Worm (Caenorhabditis elegans) whole organism, L2 larva: ENCODE results near the gene C10E2.1.

ENCODE experiments used
- C34F6.9 ChIP-seq: fragments of 150-350 bp; optimal IDR thresholded peaks from 2 replicates; lab custom pipeline; 2014; ENCODE audit warnings: missing biosample characterization, missing genetic modification characterization
- F13H6.1 ChIP-seq: sonication (generic microtip); optimal IDR thresholded peaks from 2 replicates; lab custom pipeline; 2016; ENCODE audit warnings: missing genetic modification characterization, missing compliant biosample characterization
- R02D3.7 ChIP-seq: fragments of 150-350 bp; optimal IDR thresholded peaks from 2 replicates; lab custom pipeline; 2014; ENCODE audit warnings: missing biosample characterization, missing genetic modification characterization
- Y55F3AM.14 ChIP-seq: fragments of 200-800 bp; sonication (Bioruptor generic); optimal IDR thresholded peaks from 2 replicates; lab custom pipeline; 2018; ENCODE audit warnings: mild to moderate bottlenecking, missing genetic modification characterization, missing compliant biosample characterization
- ZK546.5 ChIP-seq: sonication (generic microtip); optimal IDR thresholded peaks from 2 replicates; lab custom pipeline; 2017; ENCODE audit warnings: missing biosample characterization, missing genetic modification characterization
- alr-1 ChIP-seq: fragments of 150-350 bp; optimal IDR thresholded peaks from 2 replicates; lab custom pipeline; 2014; ENCODE audit warnings: missing biosample characterization, missing genetic modification characterization
- aly-2 ChIP-seq: fragments of 150-350 bp; optimal IDR thresholded peaks from 2 replicates; lab custom pipeline; 2014; ENCODE audit warnings: missing biosample characterization, missing genetic modification characterization
- ama-1 ChIP-seq: fragments of 150-350 bp; optimal IDR thresholded peaks from 2 replicates; lab custom pipeline; 2018; ENCODE audit warnings: inconsistent platforms
- blmp-1 ChIP-seq: sonication (generic microtip); optimal IDR thresholded peaks from 2 replicates; lab custom pipeline; 2017; ENCODE audit warnings: missing genetic modification characterization, mild to moderate bottlenecking, missing compliant biosample characterization, antibody characterized with exemption, moderate library complexity; ENCODE audit not compliant: insufficient read depth
- ceh-16 ChIP-seq: fragments of 150-350 bp; optimal IDR thresholded peaks from 2 replicates; lab custom pipeline; 2014; ENCODE audit warnings: missing biosample characterization, missing genetic modification characterization
- ceh-82 ChIP-seq: fragments of 150-350 bp; optimal IDR thresholded peaks from 2 replicates; lab custom pipeline; 2014; ENCODE audit warnings: missing biosample characterization, missing genetic modification characterization
- crh-2 ChIP-seq: sonication (generic microtip); optimal IDR thresholded peaks from 2 replicates; lab custom pipeline; 2017; ENCODE audit warnings: missing biosample characterization, missing genetic modification characterization
- dmd-4 ChIP-seq: sonication (generic microtip); optimal IDR thresholded peaks from 2 replicates; lab custom pipeline; 2017; ENCODE audit warnings: missing biosample characterization, missing genetic modification characterization
- elt-1 ChIP-seq: fragments of 150-350 bp; optimal IDR thresholded peaks from 2 replicates; lab custom pipeline; 2014; ENCODE audit warnings: missing biosample characterization, missing genetic modification characterization
- elt-3 ChIP-seq: sonication (generic microtip); optimal IDR thresholded peaks from 2 replicates; lab custom pipeline; 2017; ENCODE audit warnings: missing biosample characterization, missing genetic modification characterization
- fos-1 ChIP-seq: fragments of 150-350 bp; optimal IDR thresholded peaks from 2 replicates; lab custom pipeline; 2014; ENCODE audit warnings: missing biosample characterization, missing genetic modification characterization
- gmeb-1 ChIP-seq: fragments of 150-350 bp; optimal IDR thresholded peaks from 2 replicates; lab custom pipeline; 2014; ENCODE audit warnings: missing biosample characterization, missing genetic modification characterization
- lin-11 ChIP-seq: fragments of 150-350 bp; sonication (generic microtip); optimal IDR thresholded peaks from 2 replicates; lab custom pipeline; 2014; ENCODE audit warnings: missing biosample characterization, missing genetic modification characterization, inconsistent platforms, mixed read lengths
- lin-13 ChIP-seq: fragments of 150-350 bp; optimal IDR thresholded peaks from 2 replicates; lab custom pipeline; 2014; ENCODE audit warnings: missing biosample characterization, missing genetic modification reagents, missing genetic modification characterization
- lin-39 ChIP-seq: fragments of 150-350 bp; optimal IDR thresholded peaks from 2 replicates; lab custom pipeline; 2014; ENCODE audit warnings: missing biosample characterization, missing genetic modification reagents, missing genetic modification characterization
- lsy-2 ChIP-seq, 2 experiments: fragments of 150-350 bp in 1 of 2; sonication (generic microtip) in 1 of 2; optimal IDR thresholded peaks; 2 replicates each; lab custom pipeline; 2014 to 2017; ENCODE audit warnings: missing biosample characterization in 2 of 2, missing genetic modification characterization in 2 of 2
- mab-5 ChIP-seq: fragments of 150-350 bp; optimal IDR thresholded peaks from 2 replicates; lab custom pipeline; 2014; ENCODE audit warnings: missing biosample characterization, missing genetic modification characterization
- mbf-1 ChIP-seq: sonication (generic microtip); optimal IDR thresholded peaks from 2 replicates; lab custom pipeline; 2017; ENCODE audit warnings: missing biosample characterization, missing genetic modification characterization
- mdl-1 ChIP-seq, 2 experiments: fragments of 150-350 bp in 1 of 2; sonication (generic microtip) in 1 of 2; optimal IDR thresholded peaks; 2 replicates each; lab custom pipeline; 2017; ENCODE audit warnings: missing biosample characterization in 2 of 2, missing genetic modification characterization in 2 of 2
- nhr-10 ChIP-seq: sonication (generic microtip); optimal IDR thresholded peaks from 2 replicates; lab custom pipeline; 2017; ENCODE audit warnings: missing biosample characterization, missing genetic modification characterization
- nhr-11 ChIP-seq: fragments of 150-350 bp; optimal IDR thresholded peaks from 2 replicates; lab custom pipeline; 2014; ENCODE audit warnings: missing biosample characterization, missing genetic modification characterization
- nhr-129 ChIP-seq: fragments of 150-350 bp; optimal IDR thresholded peaks from 2 replicates; lab custom pipeline; 2014; ENCODE audit warnings: missing biosample characterization, missing genetic modification characterization
- nhr-21 ChIP-seq: fragments of 150-350 bp; optimal IDR thresholded peaks from 2 replicates; lab custom pipeline; 2014; ENCODE audit warnings: missing biosample characterization, missing genetic modification characterization
- nhr-23 ChIP-seq: fragments of 150-350 bp; optimal IDR thresholded peaks from 2 replicates; lab custom pipeline; 2014; ENCODE audit warnings: missing biosample characterization, missing genetic modification reagents, missing genetic modification characterization
- nhr-237 ChIP-seq: fragments of 150-350 bp; optimal IDR thresholded peaks from 2 replicates; lab custom pipeline; 2014; ENCODE audit warnings: missing biosample characterization, missing genetic modification characterization
- nhr-25 ChIP-seq: fragments of 150-350 bp; sonication (generic microtip); optimal IDR thresholded peaks from 3 replicates; lab custom pipeline; 2014; ENCODE audit warnings: missing biosample characterization, missing genetic modification characterization
- nhr-6 ChIP-seq: fragments of 150-350 bp; optimal IDR thresholded peaks from 2 replicates; lab custom pipeline; 2014; ENCODE audit warnings: missing biosample characterization, missing genetic modification characterization
- peb-1 ChIP-seq: fragments of 150-350 bp; optimal IDR thresholded peaks from 2 replicates; lab custom pipeline; 2014; ENCODE audit warnings: missing biosample characterization, missing genetic modification characterization
- sma-3 ChIP-seq: sonication (generic microtip); optimal IDR thresholded peaks from 2 replicates; lab custom pipeline; 2016; ENCODE audit warnings: missing genetic modification reagents, missing genetic modification characterization, missing compliant biosample characterization
- snpc-4 ChIP-seq: fragments of 150-350 bp; optimal IDR thresholded peaks from 2 replicates; lab custom pipeline; 2014; ENCODE audit warnings: missing biosample characterization, missing genetic modification characterization
- unc-39 ChIP-seq: fragments of 150-350 bp; optimal IDR thresholded peaks from 2 replicates; lab custom pipeline; 2014; ENCODE audit warnings: missing biosample characterization, missing genetic modification characterization
- unc-55 ChIP-seq: fragments of 150-350 bp; sonication (generic microtip); optimal IDR thresholded peaks from 3 replicates; lab custom pipeline; 2014; ENCODE audit warnings: missing biosample characterization, missing genetic modification reagents, missing genetic modification characterization
- unc-62 ChIP-seq: fragments of 150-350 bp; optimal IDR thresholded peaks from 2 replicates; lab custom pipeline; 2014; ENCODE audit warnings: missing biosample characterization, missing genetic modification reagents, missing genetic modification characterization
- zag-1 ChIP-seq: fragments of 150-350 bp; optimal IDR thresholded peaks from 2 replicates; lab custom pipeline; 2014; ENCODE audit warnings: missing biosample characterization, missing genetic modification characterization
- ztf-1 ChIP-seq: fragments of 200-800 bp; sonication (Bioruptor generic); conservative IDR thresholded peaks from 2 replicates; pipeline ENCODE4 v1.3.6; 2022; ENCODE audit warnings: missing genetic modification characterization, missing compliant biosample characterization
- ztf-11 ChIP-seq: sonication (generic microtip); optimal IDR thresholded peaks from 2 replicates; lab custom pipeline; 2017; ENCODE audit warnings: missing biosample characterization, missing genetic modification characterization
- ztf-4 ChIP-seq: fragments of 150-350 bp; optimal IDR thresholded peaks from 2 replicates; lab custom pipeline; 2014; ENCODE audit warnings: missing biosample characterization, missing genetic modification characterization

C10E2.1 gene

ce11 chrX:16726879-16727278 lies 35.8 kb upstream of the C10E2.1 start (continued):
- TF ChIP-seq mbf-1 (tag; lab: Kevin White, UChicago) (no peak), ceh-82 (tag; lab: Kevin White, UChicago) (no peak), nhr-21 (tag; lab: Kevin White, UChicago) (peak; percentile 91), sma-3 (peak; percentile 94), nhr-6 (tag; lab: Kevin White, UChicago) (peak; percentile 47), lsy-2 (tag; optimal IDR thresholded peaks at IDR 0.05; lab: Kevin White, UChicago) (peak; percentile 53 to 80), ceh-16 (tag; lab: Kevin White, UChicago) (peak; percentile 69), mdl-1 (tag; optimal IDR thresholded peaks at IDR 0.05; lab: Kevin White, UChicago) (peak; percentile 86 to 92), fos-1 (tag; lab: Kevin White, UChicago) (peak; percentile 85), aly-2 (tag; lab: Kevin White, UChicago) (no peak), alr-1 (tag; lab: Kevin White, UChicago) (no peak), blmp-1 (tag; lab: Kevin White, UChicago) (peak; percentile 61), zag-1 (tag; lab: Kevin White, UChicago) (peak; percentile 89), snpc-4 (peak; percentile 75), peb-1 (tag; lab: Kevin White, UChicago) (no peak)
- TF ChIP-seq, all 48 proteins: peak for 28

ce11 chrX:16729259-16729658 lies 33.4 kb upstream of the C10E2.1 start, which contains the start of gene hda-4:
hda-4 (plus strand) TSS chrX:16729559.
- TF ChIP-seq unc-55 (no peak), ZK546.5 (no peak), R02D3.7 (no peak), mbf-1 (tag; lab: Kevin White, UChicago) (no peak), sma-3 (no peak), ztf-4 (no peak), ama-1 (no peak), unc-39 (no peak), ztf-1 (GFP tag; lab: Robert Waterston, UW) (no peak), nhr-21 (tag; lab: Kevin White, UChicago) (no peak), mdl-1 (tag; optimal IDR thresholded peaks at IDR 0.05; lab: Kevin White, UChicago) (no peak), elt-3 (tag; lab: Kevin White, UChicago) (no peak), lin-13 (no peak), F13H6.1 (tag; lab: Kevin White, UChicago) (no peak), lsy-2 (tag; optimal IDR thresholded peaks at IDR 0.05; lab: Kevin White, UChicago) (no peak), nhr-25 (tag; lab: Kevin White, UChicago) (no peak), unc-62 (GFP tag; lab: Kevin White, UChicago) (no peak)

- TF ChIP-seq zag-1 (tag; lab: Kevin White, UChicago) (no peak), dmd-4 (tag; lab: Kevin White, UChicago) (no peak), lin-39 (no peak)
- TF ChIP-seq, all 48 proteins: peak for 0
These were observed 31.5 kb upstream of the C10E2.1 start for ce11 chrX:16731167-16731566.

- TF ChIP-seq Y55F3AM.14 (no peak), nhr-129 (peak; percentile 57), ztf-1 (GFP tag; lab: Robert Waterston, UW) (no peak), nhr-11 (no peak), mab-5 (tag; lab: Kevin White, UChicago) (no peak), R02D3.7 (no peak), gmeb-1 (tag; lab: Kevin White, UChicago) (no peak), ztf-11 (tag; lab: Kevin White, UChicago) (no peak), ceh-82 (tag; lab: Kevin White, UChicago) (no peak), mdl-1 (tag; optimal IDR thresholded peaks at IDR 0.05; lab: Kevin White, UChicago) (peak in 1 of 2 experiments; percentile 33), lin-11 (no peak), snpc-4 (no peak), lin-13 (no peak), crh-2 (tag; lab: Kevin White, UChicago) (no peak), nhr-23 (tag; lab: Kevin White, UChicago) (no peak), aly-2 (tag; lab: Kevin White, UChicago) (no peak), zag-1 (tag; lab: Kevin White, UChicago) (no peak), F13H6.1 (tag; lab: Kevin White, UChicago) (peak; percentile 15), ceh-16 (tag; lab: Kevin White, UChicago) (no peak), unc-55 (peak; percentile 17), fos-1 (tag; lab: Kevin White, UChicago) (no peak), lsy-2 (tag; optimal IDR thresholded peaks at IDR 0.05; lab: Kevin White, UChicago) (peak in 1 of 2 experiments; percentile 22), nhr-10 (tag; lab: Kevin White, UChicago) (no peak), mbf-1 (tag; lab: Kevin White, UChicago) (no peak), C34F6.9 (peak; percentile 11), nhr-6 (tag; lab: Kevin White, UChicago) (no peak), blmp-1 (tag; lab: Kevin White, UChicago) (no peak), nhr-237 (tag; lab: Kevin White, UChicago) (no peak), elt-1 (tag; lab: Kevin White, UChicago) (no peak)
These were observed 30.4 kb upstream of the C10E2.1 start for ce11 chrX:16732259-16732658.
